Fruit fly (Drosophila melanogaster) whole organism, embryonic: ENCODE measurements around the gene Bx.

Experiments
- Blimp-1 ChIP-seq: fragments of 200-800 bp; sonication (Bioruptor generic); optimal IDR thresholded peaks from 3 replicates; lab custom pipeline; 2018; ENCODE audit warnings: missing biosample characterization, missing genetic modification characterization, mild to moderate bottlenecking, moderate library complexity, missing genetic modification reagents
- CG10366 ChIP-seq: fragments of 200-800 bp; sonication (Bioruptor generic); IDR thresholded peaks from 2 replicates; pipeline ENCODE4 v1.3.6; 2022; ENCODE audit warnings: missing biosample characterization, missing genetic modification characterization
- CG10462 ChIP-seq: fragments of 200-800 bp; sonication (Bioruptor generic); optimal IDR thresholded peaks from 2 replicates; lab custom pipeline; 2016; ENCODE audit warnings: missing biosample characterization, missing genetic modification characterization
- CG11093 ChIP-seq: fragments of 200-800 bp; sonication (Bioruptor generic); IDR thresholded peaks from 3 replicates; pipeline ENCODE4 v1.3.6; 2022; ENCODE audit warnings: missing biosample characterization, missing genetic modification characterization
- CG11695 ChIP-seq: fragments of 200-800 bp; sonication (Bioruptor generic); IDR thresholded peaks from 3 replicates; pipeline ENCODE4 v1.3.6; 2022; ENCODE audit warnings: missing biosample characterization, missing genetic modification characterization
- CG13424 ChIP-seq: fragments of 200-800 bp; sonication (Bioruptor generic); optimal IDR thresholded peaks from 2 replicates; lab custom pipeline; 2019; ENCODE audit warnings: missing biosample characterization, mild to moderate bottlenecking, missing genetic modification characterization, moderate library complexity
- CG14965 ChIP-seq: fragments of 200-800 bp; sonication (Bioruptor generic); optimal IDR thresholded peaks from 2 replicates; lab custom pipeline; 2016; ENCODE audit warnings: missing biosample characterization, missing genetic modification characterization, borderline replicate concordance
- CG17359 ChIP-seq: fragments of 200-800 bp; sonication (Bioruptor generic); optimal IDR thresholded peaks from 3 replicates; lab custom pipeline; 2018; ENCODE audit warnings: missing biosample characterization, mild to moderate bottlenecking, missing genetic modification characterization, moderate library complexity
- CG17568 ChIP-seq: fragments of 200-800 bp; sonication (Bioruptor generic); optimal IDR thresholded peaks from 2 replicates; lab custom pipeline; 2018; ENCODE audit warnings: missing biosample characterization, mild to moderate bottlenecking, missing genetic modification characterization, moderate library complexity
- CG17829 ChIP-seq: fragments of 200-800 bp; optimal IDR thresholded peaks from 2 replicates; lab custom pipeline; 2019; ENCODE audit warnings: missing biosample characterization, mild to moderate bottlenecking, missing genetic modification characterization, moderate library complexity
- CG18262 ChIP-seq: fragments of 200-800 bp; optimal IDR thresholded peaks from 3 replicates; lab custom pipeline; 2019; ENCODE audit warnings: missing biosample characterization, mild to moderate bottlenecking, missing genetic modification characterization, moderate library complexity
- CG18476 ChIP-seq: fragments of 200-800 bp; sonication (Bioruptor generic); optimal IDR thresholded peaks from 2 replicates; lab custom pipeline; 2016; ENCODE audit warnings: missing biosample characterization, mild to moderate bottlenecking, missing genetic modification characterization
- CG2116 ChIP-seq: fragments of 200-800 bp; sonication (Bioruptor generic); optimal IDR thresholded peaks from 3 replicates; lab custom pipeline; 2018; ENCODE audit warnings: missing biosample characterization, mild to moderate bottlenecking, missing genetic modification characterization
- CG2129 ChIP-seq: fragments of 200-800 bp; sonication (Bioruptor generic); IDR thresholded peaks from 2 replicates; pipeline ENCODE4 v1.3.6; 2022; ENCODE audit warnings: missing biosample characterization, missing genetic modification characterization; ENCODE audit not compliant: partially characterized antibody
- CG42726 ChIP-seq: fragments of 200-800 bp; sonication (Bioruptor generic); IDR thresholded peaks from 2 replicates; pipeline ENCODE4 v1.3.6; 2022; ENCODE audit warnings: missing biosample characterization, missing genetic modification characterization; ENCODE audit not compliant: partially characterized antibody
- CG8290 ChIP-seq, 3 experiments: fragments of 200-800 bp; sonication (Bioruptor generic); optimal IDR thresholded peaks; 2 replicates each; lab custom pipeline; 2016 to 2019; ENCODE audit warnings: missing biosample characterization in 3 of 3, missing genetic modification characterization in 3 of 3, mild to moderate bottlenecking in 2 of 3, moderate library complexity in 1 of 3
- CG8924 ChIP-seq: fragments of 200-800 bp; optimal IDR thresholded peaks from 3 replicates; lab custom pipeline; 2019; ENCODE audit warnings: missing biosample characterization, mild to moderate bottlenecking, missing genetic modification characterization, moderate library complexity
- Deaf1 ChIP-seq: fragments of 200-800 bp; optimal IDR thresholded peaks from 3 replicates; lab custom pipeline; 2019; ENCODE audit warnings: missing biosample characterization, mild to moderate bottlenecking, missing genetic modification characterization, moderate library complexity
- Ets97D ChIP-seq: fragments of 200-800 bp; sonication (Bioruptor generic); optimal IDR thresholded peaks from 3 replicates; lab custom pipeline; 2016; ENCODE audit warnings: missing biosample characterization, missing genetic modification characterization
- HHEX ChIP-seq: fragments of 200-800 bp; sonication (Bioruptor generic); optimal IDR thresholded peaks from 3 replicates; lab custom pipeline; 2017; ENCODE audit warnings: missing biosample characterization, mild to moderate bottlenecking, missing genetic modification characterization, missing genetic modification reagents
- HmgD ChIP-seq: fragments of 200-800 bp; sonication (Bioruptor generic); optimal IDR thresholded peaks from 3 replicates; lab custom pipeline; 2016; ENCODE audit warnings: missing biosample characterization, missing genetic modification characterization
- Hr3 ChIP-seq: fragments of 200-800 bp; sonication (Bioruptor generic); optimal IDR thresholded peaks from 3 replicates; lab custom pipeline; 2016; ENCODE audit warnings: missing biosample characterization, missing genetic modification characterization
- Hr78 ChIP-seq, 2 experiments: fragments of 200-800 bp in 1 of 2; fragments of >200 bp in 1 of 2; sonication (Bioruptor generic) in 1 of 2; optimal IDR thresholded peaks; 2 replicates each; lab custom pipeline; 2017 to 2019; ENCODE audit warnings: missing biosample characterization in 2 of 2, missing genetic modification characterization in 2 of 2, mild to moderate bottlenecking in 1 of 2, moderate library complexity in 1 of 2
- Lim3 ChIP-seq: fragments of 200-800 bp; sonication (Bioruptor generic); IDR thresholded peaks from 2 replicates; pipeline ENCODE4 v1.3.6; 2022; ENCODE audit warnings: missing biosample characterization, missing genetic modification characterization
- NC2β ChIP-seq: fragments of 200-800 bp; sonication (Bioruptor generic); optimal IDR thresholded peaks from 2 replicates; lab custom pipeline; 2016; ENCODE audit warnings: missing biosample characterization, missing genetic modification characterization
- Neu2 ChIP-seq: fragments of 200-800 bp; sonication (Bioruptor generic); optimal IDR thresholded peaks from 3 replicates; lab custom pipeline; 2016; ENCODE audit warnings: missing biosample characterization, missing genetic modification characterization, borderline replicate concordance
- Oli ChIP-seq: fragments of 200-800 bp; sonication (Bioruptor generic); optimal IDR thresholded peaks from 2 replicates; lab custom pipeline; 2018; ENCODE audit warnings: missing biosample characterization, mild to moderate bottlenecking, missing genetic modification characterization, moderate library complexity
- Opbp ChIP-seq: fragments of 200-800 bp; sonication (Bioruptor generic); IDR thresholded peaks from 3 replicates; pipeline ENCODE4 v1.3.6; 2022; ENCODE audit warnings: missing biosample characterization, missing genetic modification characterization; ENCODE audit not compliant: partially characterized antibody
- Ssrp ChIP-seq: fragments of 200-800 bp; sonication (Bioruptor generic); optimal IDR thresholded peaks from 2 replicates; lab custom pipeline; 2018; ENCODE audit warnings: missing biosample characterization, mild to moderate bottlenecking, missing genetic modification characterization, moderate library complexity
- Tbp ChIP-seq: fragments of >200 bp; optimal IDR thresholded peaks from 2 replicates; lab custom pipeline; 2018; ENCODE audit warnings: missing biosample characterization, missing genetic modification characterization
- Xrp1 ChIP-seq: fragments of 200-800 bp; sonication (Bioruptor generic); IDR thresholded peaks from 2 replicates; pipeline ENCODE4 v1.3.6; 2022; ENCODE audit warnings: missing biosample characterization, missing genetic modification characterization
- bigmax ChIP-seq: fragments of 200-800 bp; sonication (Bioruptor generic); optimal IDR thresholded peaks from 2 replicates; lab custom pipeline; 2018; ENCODE audit warnings: missing biosample characterization, mild to moderate bottlenecking, missing genetic modification characterization
- br ChIP-seq: fragments of >200 bp; optimal IDR thresholded peaks from 2 replicates; lab custom pipeline; 2017
- cg ChIP-seq: fragments of 200-800 bp; sonication (Bioruptor generic); optimal IDR thresholded peaks from 3 replicates; lab custom pipeline; 2019; ENCODE audit warnings: missing biosample characterization, mild to moderate bottlenecking, missing genetic modification characterization, moderate library complexity
- ci ChIP-seq: fragments of 200-800 bp; sonication (Bioruptor generic); IDR thresholded peaks from 3 replicates; pipeline ENCODE4 v1.3.6; 2022; ENCODE audit warnings: missing biosample characterization, missing genetic modification characterization
- dan ChIP-seq: fragments of 200-800 bp; sonication (Bioruptor generic); IDR thresholded peaks from 2 replicates; pipeline ENCODE4 v1.3.6; 2022; ENCODE audit warnings: missing biosample characterization, missing genetic modification characterization
- disco-r ChIP-seq: fragments of 200-800 bp; sonication (Bioruptor generic); optimal IDR thresholded peaks from 2 replicates; lab custom pipeline; 2016; ENCODE audit warnings: missing biosample characterization, missing genetic modification characterization
- dm ChIP-seq: fragments of 200-800 bp; sonication (Bioruptor generic); optimal IDR thresholded peaks from 3 replicates; lab custom pipeline; 2016; ENCODE audit warnings: missing biosample characterization, missing genetic modification characterization
- esg ChIP-seq: fragments of 200-800 bp; sonication (Bioruptor generic); conservative IDR thresholded peaks from 2 replicates; pipeline ENCODE4 v1.3.6; 2022; ENCODE audit warnings: missing biosample characterization, missing genetic modification characterization
- gem ChIP-seq: fragments of 200-800 bp; sonication (Bioruptor generic); optimal IDR thresholded peaks from 2 replicates; lab custom pipeline; 2019; ENCODE audit warnings: missing biosample characterization, mild to moderate bottlenecking, missing genetic modification characterization, moderate library complexity
- gsb ChIP-seq: fragments of 200-800 bp; sonication (Bioruptor generic); IDR thresholded peaks from 2 replicates; pipeline ENCODE4 v1.3.6; 2022; ENCODE audit warnings: missing biosample characterization, missing genetic modification characterization
- pfk ChIP-seq: fragments of 200-800 bp; sonication (Bioruptor generic); optimal IDR thresholded peaks from 2 replicates; lab custom pipeline; 2018; ENCODE audit warnings: missing biosample characterization, mild to moderate bottlenecking, missing genetic modification characterization, moderate library complexity
- pita ChIP-seq: fragments of 200-800 bp; sonication (Bioruptor generic); optimal IDR thresholded peaks from 2 replicates; lab custom pipeline; 2017; ENCODE audit warnings: missing biosample characterization, mild to moderate bottlenecking, missing genetic modification characterization
- run ChIP-seq: fragments of 200-800 bp; sonication (Bioruptor generic); optimal IDR thresholded peaks from 3 replicates; lab custom pipeline; 2018; ENCODE audit warnings: missing biosample characterization, mild to moderate bottlenecking, missing genetic modification characterization
- scrt ChIP-seq: fragments of 200-800 bp; sonication (Bioruptor generic); optimal IDR thresholded peaks from 2 replicates; lab custom pipeline; 2018; ENCODE audit warnings: missing biosample characterization, mild to moderate bottlenecking, missing genetic modification characterization, moderate library complexity
- seq ChIP-seq: fragments of 200-800 bp; sonication (Bioruptor generic); IDR thresholded peaks from 2 replicates; pipeline ENCODE4 v1.3.6; 2022; ENCODE audit warnings: missing biosample characterization, missing genetic modification characterization
- stc ChIP-seq: fragments of 200-800 bp; sonication (Bioruptor generic); IDR thresholded peaks from 2 replicates; pipeline ENCODE4 v1.3.6; 2022; ENCODE audit warnings: missing biosample characterization, missing genetic modification characterization
- sug ChIP-seq: fragments of 200-800 bp; optimal IDR thresholded peaks from 2 replicates; lab custom pipeline; 2019; ENCODE audit warnings: missing biosample characterization, mild to moderate bottlenecking, missing genetic modification characterization, moderate library complexity
- zen2 ChIP-seq: fragments of 200-800 bp; sonication (Bioruptor generic); IDR thresholded peaks from 3 replicates; pipeline ENCODE4 v1.3.6; 2022; ENCODE audit warnings: missing biosample characterization, missing genetic modification characterization; ENCODE audit not compliant: partially characterized antibody

Bx gene

DNA sequence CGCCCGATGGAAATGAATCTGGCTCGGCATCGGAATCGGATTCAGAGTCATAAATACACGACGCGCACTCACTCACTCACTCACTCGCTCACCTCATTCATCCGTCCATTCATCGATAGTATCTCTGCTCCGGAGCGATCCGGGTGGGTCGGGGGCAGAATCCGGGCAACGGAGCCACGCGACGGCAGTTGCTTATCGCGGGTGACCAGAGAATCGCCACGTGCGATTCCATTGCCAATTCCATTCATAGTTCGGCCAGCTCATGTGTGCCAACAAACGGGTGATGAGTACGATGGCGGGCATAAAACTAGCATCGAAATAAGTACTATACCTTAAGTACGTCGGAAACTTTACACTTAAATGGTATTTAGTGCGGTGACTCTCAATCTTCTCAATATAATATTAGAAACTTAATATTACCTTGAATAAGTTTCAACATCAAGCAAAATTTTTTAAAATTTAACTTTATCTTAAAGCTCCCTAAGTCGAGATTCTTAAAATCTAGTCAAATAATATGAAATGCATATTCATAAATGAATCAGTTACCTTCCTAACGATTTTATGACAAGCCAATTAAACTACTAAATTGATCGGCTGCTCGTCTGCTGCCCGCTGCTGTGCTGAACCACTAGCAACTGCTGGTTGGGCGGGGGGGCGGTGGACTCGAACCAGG is 9.5 kb downstream of the Bx start (continued):
- no peak for TF ChIP-seq Hr3 (GFP tag; lab: Kevin White, UChicago)
- no peak for TF ChIP-seq stc
- TF ChIP-seq CG17829, result peak; percentile 59
- TF ChIP-seq CG42726 (GFP tag; lab: Robert Waterston, UW), result no peak
- TF ChIP-seq CG18476 (GFP tag; lab: Kevin White, UChicago), result peak; percentile 10
- peak; percentile 60 for TF ChIP-seq Xrp1 (GFP tag; lab: Robert Waterston, UW)
- TF ChIP-seq sug (tag; lab: Kevin White, UChicago), result peak; percentile 43
- no peak for TF ChIP-seq cg
- no peak for TF ChIP-seq Neu2
- TF ChIP-seq Opbp (GFP tag; lab: Robert Waterston, UW), result no peak
- no peak; the same call in 1 of the 2 replicates for TF ChIP-seq CG10366
- TF ChIP-seq scrt (GFP tag; lab: Kevin White, UChicago), result no peak
- TF ChIP-seq CG8290 (GFP tag; optimal IDR thresholded peaks at IDR 0.05; lab: Kevin White, UChicago), result no peak
- TF ChIP-seq CG8290 (tag; optimal IDR thresholded peaks at IDR 0.05; lab: Kevin White, UChicago), result no peak
- TF ChIP-seq ci (GFP tag; lab: Robert Waterston, UW), result no peak
- no peak for TF ChIP-seq gsb (GFP tag; lab: Robert Waterston, UW)
- TF ChIP-seq CG18262 (tag; lab: Kevin White, UChicago), result peak; percentile 82
- TF ChIP-seq CG2129 (GFP tag; lab: Robert Waterston, UW), result no peak
- peak; percentile 7 for TF ChIP-seq CG10462
- 0 out of 3 replicates have a peak, but pooled peaks have one; percentile 34 for TF ChIP-seq CG11093 (GFP tag; lab: Robert Waterston, UW)
- TF ChIP-seq pfk, result no peak
- TF ChIP-seq br (lab: Kevin White, UChicago), result no peak
- TF ChIP-seq disco-r (GFP tag; lab: Kevin White, UChicago), result no peak
- TF ChIP-seq NC2β (GFP tag; lab: Kevin White, UChicago), result no peak
- peak; percentile 14 for TF ChIP-seq CG2116 (GFP tag; lab: Kevin White, UChicago)
- peak; percentile 59 for TF ChIP-seq CG13424 (tag; lab: Kevin White, UChicago)
- TF ChIP-seq dan, result no peak
- peak; percentile 57 for TF ChIP-seq CG8924 (tag; lab: Kevin White, UChicago)
- peak; percentile 29 for TF ChIP-seq HHEX (GFP tag; lab: Kevin White, UChicago)
- peak; percentile 56 for TF ChIP-seq Oli
- TF ChIP-seq Hr78 (GFP tag; optimal IDR thresholded peaks at IDR 0.05; lab: Kevin White, UChicago), result peak in 1 of 2 experiments; percentile 21
- TF ChIP-seq pita (GFP tag; lab: Kevin White, UChicago), result no peak
- TF ChIP-seq dm (GFP tag; lab: Kevin White, UChicago), result no peak
- peak; percentile 59 for TF ChIP-seq Blimp-1
- no peak for TF ChIP-seq Lim3
- no peak for TF ChIP-seq CG14965 (GFP tag; lab: Kevin White, UChicago)
- no peak for TF ChIP-seq Tbp (GFP tag; lab: Kevin White, UChicago)
- TF ChIP-seq esg (GFP tag; lab: Robert Waterston, UW), result peak; percentile 7; the same call in 1 of the 2 replicates
- no peak for TF ChIP-seq Ets97D
- TF ChIP-seq Deaf1 (tag; lab: Kevin White, UChicago), result no peak
- no peak for TF ChIP-seq seq (GFP tag; lab: Robert Waterston, UW)
- TF ChIP-seq CG11695 (GFP tag; lab: Robert Waterston, UW), result 0 out of 3 replicates have a peak, but pooled peaks have one; percentile 49
- peak; percentile 68 for TF ChIP-seq gem (tag; lab: Kevin White, UChicago)
- peak; percentile 46 for TF ChIP-seq Ssrp (tag; lab: Kevin White, UChicago)
- TF ChIP-seq CG17568 (GFP tag; lab: Kevin White, UChicago), result no peak
- TF ChIP-seq bigmax (GFP tag; lab: Kevin White, UChicago), result no peak
- no peak for TF ChIP-seq run (tag; lab: Kevin White, UChicago)
- no peak for TF ChIP-seq zen2
- TF ChIP-seq CG17359, result peak; percentile 34
- TF ChIP-seq HmgD (GFP tag; lab: Kevin White, UChicago), result no peak
